Fruit fly (Drosophila melanogaster) whole organism, prepupa: ENCODE results near the gene Npc2d.

Experiments used
- Blimp-1 ChIP-seq: fragments of 200-800 bp; sonication (Bioruptor generic); optimal IDR thresholded peaks from 3 replicates; lab custom pipeline; 2017; ENCODE audit warnings: missing biosample characterization, missing genetic modification characterization, mild to moderate bottlenecking, moderate library complexity, missing genetic modification reagents
- CG11294 ChIP-seq: fragments of 200-800 bp; sonication (Bioruptor generic); IDR thresholded peaks from 2 replicates; pipeline ENCODE4 v1.3.6; 2022; ENCODE audit warnings: missing biosample characterization, missing genetic modification characterization
- CG6808 ChIP-seq: fragments of 200-800 bp; sonication (Bioruptor generic); optimal IDR thresholded peaks from 3 replicates; lab custom pipeline; 2017; ENCODE audit warnings: missing biosample characterization, missing genetic modification characterization, mild to moderate bottlenecking, moderate library complexity, missing genetic modification reagents
- CG8319 ChIP-seq: fragments of 200-800 bp; sonication (Bioruptor generic); optimal IDR thresholded peaks from 3 replicates; lab custom pipeline; 2016; ENCODE audit warnings: missing biosample characterization, missing genetic modification characterization
- achi ChIP-seq: fragments of 200-800 bp; sonication (Bioruptor generic); optimal IDR thresholded peaks from 3 replicates; lab custom pipeline; 2016; ENCODE audit warnings: missing biosample characterization, missing genetic modification characterization
- fkh ChIP-seq: fragments of 200-800 bp; sonication (Bioruptor generic); optimal IDR thresholded peaks from 3 replicates; lab custom pipeline; 2017; ENCODE audit warnings: missing biosample characterization, mild to moderate bottlenecking, missing genetic modification characterization, moderate library complexity
- net ChIP-seq: fragments of 200-800 bp; sonication (Bioruptor generic); optimal IDR thresholded peaks from 3 replicates; lab custom pipeline; 2016; ENCODE audit warnings: missing biosample characterization, missing genetic modification characterization

- TF ChIP-seq Blimp-1 (GFP tag; lab: Kevin White, UChicago), result no peak
- no peak for TF ChIP-seq CG8319 (GFP tag; lab: Kevin White, UChicago)
- TF ChIP-seq CG11294 (GFP tag; lab: Robert Waterston, UW), result no peak
- no peak for TF ChIP-seq CG6808 (GFP tag; lab: Kevin White, UChicago)
- no peak for TF ChIP-seq net
- no peak for TF ChIP-seq achi (GFP tag; lab: Kevin White, UChicago)
- no peak for TF ChIP-seq fkh (GFP tag; lab: Kevin White, UChicago)
Measured at dm6 chr3R:10048775-10048841, 7.3 kb downstream of the Npc2d start, which contains the start of gene CG12811.
